Worm (Caenorhabditis elegans) whole organism, L2 larva: Measurements from ENCODE around the gene praf-3.

ENCODE experiments used
- R02D3.7 ChIP-seq: fragments of 150-350 bp; optimal IDR thresholded peaks from 2 replicates; lab custom pipeline; 2014; ENCODE audit warnings: missing biosample characterization, missing genetic modification characterization
- ama-1 ChIP-seq: fragments of 150-350 bp; optimal IDR thresholded peaks from 2 replicates; lab custom pipeline; 2018; ENCODE audit warnings: inconsistent platforms
- dmd-4 ChIP-seq: sonication (generic microtip); optimal IDR thresholded peaks from 2 replicates; lab custom pipeline; 2017; ENCODE audit warnings: missing biosample characterization, missing genetic modification characterization
- nhr-10 ChIP-seq: sonication (generic microtip); optimal IDR thresholded peaks from 2 replicates; lab custom pipeline; 2017; ENCODE audit warnings: missing biosample characterization, missing genetic modification characterization
- nhr-12 ChIP-seq: fragments of 150-350 bp; optimal IDR thresholded peaks from 2 replicates; lab custom pipeline; 2014; ENCODE audit warnings: missing biosample characterization, missing genetic modification characterization
- nhr-237 ChIP-seq: fragments of 150-350 bp; optimal IDR thresholded peaks from 2 replicates; lab custom pipeline; 2014; ENCODE audit warnings: missing biosample characterization, missing genetic modification characterization
- nhr-6 ChIP-seq: fragments of 150-350 bp; optimal IDR thresholded peaks from 2 replicates; lab custom pipeline; 2014; ENCODE audit warnings: missing biosample characterization, missing genetic modification characterization
- unc-62 ChIP-seq: fragments of 150-350 bp; optimal IDR thresholded peaks from 2 replicates; lab custom pipeline; 2014; ENCODE audit warnings: missing biosample characterization, missing genetic modification reagents, missing genetic modification characterization
- ztf-4 ChIP-seq: fragments of 150-350 bp; optimal IDR thresholded peaks from 2 replicates; lab custom pipeline; 2014; ENCODE audit warnings: missing biosample characterization, missing genetic modification characterization

DNA sequence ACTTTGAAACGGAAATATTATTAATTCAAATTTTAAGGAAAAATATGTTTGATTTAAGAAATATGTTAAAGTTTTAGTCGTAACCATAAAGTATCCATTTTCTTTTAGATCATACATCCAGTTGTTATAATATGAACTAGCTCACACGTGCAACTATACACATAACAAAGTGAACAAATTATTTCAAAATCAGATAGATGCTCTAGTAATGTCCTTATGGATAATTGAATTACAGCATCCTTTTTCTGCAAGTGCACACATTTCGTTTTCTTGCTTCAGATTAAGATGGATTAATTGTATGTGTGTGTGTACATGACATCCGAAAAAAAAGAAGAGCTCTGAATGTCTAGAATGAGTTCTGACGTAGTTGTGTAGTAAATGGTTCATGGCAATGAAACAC, 5.9 kb downstream of the praf-3 start:
- no peak for TF ChIP-seq ama-1
- no peak for TF ChIP-seq nhr-12 (tag; lab: Kevin White, UChicago)
- no peak for TF ChIP-seq nhr-10
- no peak for TF ChIP-seq unc-62
- TF ChIP-seq nhr-237 (tag; lab: Kevin White, UChicago): no peak
- no peak for TF ChIP-seq ztf-4 (tag; lab: Kevin White, UChicago)
- no peak for TF ChIP-seq dmd-4 (tag; lab: Kevin White, UChicago)
- TF ChIP-seq R02D3.7 (tag; lab: Kevin White, UChicago): no peak
- TF ChIP-seq nhr-6: no peak
